Worm (Caenorhabditis elegans) whole organism, late embryonic: ENCODE results near the gene rpap-3.

Source experiments
- F13H6.1 ChIP-seq: sonication (generic microtip); optimal IDR thresholded peaks from 2 replicates; lab custom pipeline; 2016; ENCODE audit warnings: missing genetic modification characterization, missing compliant biosample characterization
- K09A11.1 ChIP-seq: sonication (generic microtip); optimal IDR thresholded peaks from 2 replicates; lab custom pipeline; 2017; ENCODE audit warnings: antibody characterized with exemption, mild to moderate bottlenecking, missing genetic modification characterization, missing compliant biosample characterization; ENCODE audit not compliant: insufficient read depth
- ama-1 ChIP-seq: fragments of 150-350 bp; optimal IDR thresholded peaks from 2 replicates; lab custom pipeline; 2014
- ceh-34 ChIP-seq: sonication (generic microtip); optimal IDR thresholded peaks from 2 replicates; lab custom pipeline; 2016; ENCODE audit warnings: mild to moderate bottlenecking, missing genetic modification characterization, missing compliant biosample characterization
- che-1 ChIP-seq: sonication (generic microtip); optimal IDR thresholded peaks from 2 replicates; lab custom pipeline; 2016; ENCODE audit warnings: mild to moderate bottlenecking, missing genetic modification characterization, missing compliant biosample characterization
- dve-1 ChIP-seq: sonication (generic microtip); optimal IDR thresholded peaks from 2 replicates; lab custom pipeline; 2017; ENCODE audit warnings: antibody characterized with exemption, mild to moderate bottlenecking, missing genetic modification characterization, missing compliant biosample characterization
- fkh-10 ChIP-seq: fragments of 150-350 bp; optimal IDR thresholded peaks from 2 replicates; lab custom pipeline; 2014; ENCODE audit warnings: missing biosample characterization, missing genetic modification reagents, missing genetic modification characterization
- hlh-30 ChIP-seq: sonication (generic microtip); optimal IDR thresholded peaks from 2 replicates; lab custom pipeline; 2017; ENCODE audit warnings: antibody characterized with exemption, missing genetic modification characterization, missing compliant biosample characterization; ENCODE audit not compliant: insufficient read depth
- nfya-1 ChIP-seq: sonication (generic microtip); optimal IDR thresholded peaks from 2 replicates; lab custom pipeline; 2017; ENCODE audit warnings: missing genetic modification characterization, mild to moderate bottlenecking, missing compliant biosample characterization, antibody characterized with exemption, moderate library complexity
- nhr-11 ChIP-seq: fragments of 150-350 bp; optimal IDR thresholded peaks from 2 replicates; lab custom pipeline; 2014; ENCODE audit warnings: missing biosample characterization, missing genetic modification characterization
- pha-4 ChIP-seq: fragments of 150-350 bp; optimal IDR thresholded peaks from 2 replicates; lab custom pipeline; 2018; ENCODE audit warnings: missing biosample characterization, missing genetic modification reagents, missing genetic modification characterization
- sox-4 ChIP-seq: sonication (generic microtip); optimal IDR thresholded peaks from 2 replicates; lab custom pipeline; 2017; ENCODE audit warnings: mild to moderate bottlenecking, missing genetic modification characterization, inconsistent platforms, missing compliant biosample characterization
- ztf-16 ChIP-seq: sonication (generic microtip); optimal IDR thresholded peaks from 2 replicates; lab custom pipeline; 2017; ENCODE audit warnings: missing genetic modification characterization, missing compliant biosample characterization

ce11 chrIV:7734619-7735018 is 44.1 kb downstream of the rpap-3 start, which contains the start of gene clx-1:
- TF ChIP-seq sox-4 (tag; lab: Kevin White, UChicago) (no peak), hlh-30 (no peak), F13H6.1 (tag; lab: Kevin White, UChicago) (no peak), ztf-16 (tag; lab: Kevin White, UChicago) (no peak), nhr-11 (tag; lab: Kevin White, UChicago) (no peak), pha-4 (no peak), ama-1 (lab: Kevin White, UChicago) (no peak), K09A11.1 (tag; lab: Kevin White, UChicago) (no peak), nfya-1 (no peak), dve-1 (tag; lab: Kevin White, UChicago) (no peak), ceh-34 (tag; lab: Kevin White, UChicago) (no peak), fkh-10 (GFP tag; lab: Kevin White, UChicago) (no peak), che-1 (tag; lab: Kevin White, UChicago) (no peak)
